Worm (Caenorhabditis elegans) whole organism, late embryonic: ENCODE results near the gene F40G12.5.

Source experiments
- C08G9.2 ChIP-seq: sonication (generic microtip); optimal IDR thresholded peaks from 2 replicates; lab custom pipeline; 2016; ENCODE audit warnings: mild to moderate bottlenecking, missing genetic modification characterization, moderate library complexity, missing compliant biosample characterization
- K02D7.2 ChIP-seq: sonication (generic microtip); optimal IDR thresholded peaks from 2 replicates; lab custom pipeline; 2017; ENCODE audit warnings: mild to moderate bottlenecking, missing genetic modification characterization, missing compliant biosample characterization
- K09A11.1 ChIP-seq: sonication (generic microtip); optimal IDR thresholded peaks from 2 replicates; lab custom pipeline; 2017; ENCODE audit warnings: antibody characterized with exemption, mild to moderate bottlenecking, missing genetic modification characterization, missing compliant biosample characterization; ENCODE audit not compliant: insufficient read depth
- T23F11.4 ChIP-seq: fragments of 200-800 bp; sonication (Bioruptor generic); optimal IDR thresholded peaks from 2 replicates; lab custom pipeline; 2018; ENCODE audit warnings: mild to moderate bottlenecking, missing genetic modification characterization, missing compliant biosample characterization
- Y22D7AL.16 ChIP-seq: sonication (generic microtip); optimal IDR thresholded peaks from 2 replicates; lab custom pipeline; 2016; ENCODE audit warnings: missing genetic modification characterization, missing compliant biosample characterization
- ama-1 ChIP-seq: fragments of 150-350 bp; optimal IDR thresholded peaks from 2 replicates; lab custom pipeline; 2014
- ceh-18 ChIP-seq: sonication (generic microtip); optimal IDR thresholded peaks from 2 replicates; lab custom pipeline; 2016; ENCODE audit warnings: missing genetic modification characterization, missing compliant biosample characterization
- ceh-22 ChIP-seq: sonication (generic microtip); optimal IDR thresholded peaks from 2 replicates; lab custom pipeline; 2017; ENCODE audit warnings: missing biosample characterization, missing genetic modification characterization
- ceh-24 ChIP-seq: sonication (generic microtip); optimal IDR thresholded peaks from 2 replicates; lab custom pipeline; 2016; ENCODE audit warnings: mild to moderate bottlenecking, missing genetic modification characterization, missing compliant biosample characterization
- ceh-34 ChIP-seq: sonication (generic microtip); optimal IDR thresholded peaks from 2 replicates; lab custom pipeline; 2016; ENCODE audit warnings: mild to moderate bottlenecking, missing genetic modification characterization, missing compliant biosample characterization
- ceh-45 ChIP-seq: fragments of 200-800 bp; sonication (Bioruptor generic); IDR thresholded peaks from 2 replicates; pipeline ENCODE4 v1.3.6; 2022; ENCODE audit warnings: missing genetic modification reagents, missing genetic modification characterization, missing compliant biosample characterization
- ceh-6 ChIP-seq: fragments of 200-800 bp; sonication (Bioruptor generic); optimal IDR thresholded peaks from 2 replicates; lab custom pipeline; 2018; ENCODE audit warnings: mild to moderate bottlenecking, missing genetic modification characterization, missing compliant biosample characterization
- ceh-9 ChIP-seq: sonication (generic microtip); optimal IDR thresholded peaks from 2 replicates; lab custom pipeline; 2016; ENCODE audit warnings: mild to moderate bottlenecking, missing genetic modification characterization, inconsistent platforms, missing compliant biosample characterization
- che-1 ChIP-seq: sonication (generic microtip); optimal IDR thresholded peaks from 2 replicates; lab custom pipeline; 2016; ENCODE audit warnings: mild to moderate bottlenecking, missing genetic modification characterization, missing compliant biosample characterization
- dve-1 ChIP-seq: sonication (generic microtip); optimal IDR thresholded peaks from 2 replicates; lab custom pipeline; 2017; ENCODE audit warnings: antibody characterized with exemption, mild to moderate bottlenecking, missing genetic modification characterization, missing compliant biosample characterization
- elt-2 ChIP-seq: sonication (generic microtip); optimal IDR thresholded peaks from 2 replicates; lab custom pipeline; 2016; ENCODE audit warnings: missing genetic modification reagents, missing genetic modification characterization, missing compliant biosample characterization
- elt-4 ChIP-seq: sonication (generic microtip); optimal IDR thresholded peaks from 2 replicates; lab custom pipeline; 2016; ENCODE audit warnings: missing genetic modification characterization, missing compliant biosample characterization
- hlh-13 ChIP-seq: fragments of 200-800 bp; sonication (Bioruptor generic); optimal IDR thresholded peaks from 2 replicates; lab custom pipeline; 2018; ENCODE audit warnings: mild to moderate bottlenecking, missing genetic modification characterization, missing compliant biosample characterization
- hlh-15 ChIP-seq: sonication (generic microtip); optimal IDR thresholded peaks from 2 replicates; lab custom pipeline; 2016; ENCODE audit warnings: missing genetic modification characterization, missing compliant biosample characterization
- hlh-6 ChIP-seq: sonication (generic microtip); optimal IDR thresholded peaks from 2 replicates; lab custom pipeline; 2016; ENCODE audit warnings: missing genotype, missing genetic modification characterization, missing compliant biosample characterization
- lim-6 ChIP-seq: sonication (generic microtip); optimal IDR thresholded peaks from 2 replicates; lab custom pipeline; 2016; ENCODE audit warnings: missing genetic modification characterization, missing compliant biosample characterization
- lin-11 ChIP-seq: fragments of 200-800 bp; sonication (Bioruptor generic); optimal IDR thresholded peaks from 2 replicates; lab custom pipeline; 2018; ENCODE audit warnings: mild to moderate bottlenecking, missing genetic modification characterization, missing compliant biosample characterization
- madf-2 ChIP-seq: sonication (generic microtip); optimal IDR thresholded peaks from 2 replicates; lab custom pipeline; 2017; ENCODE audit warnings: missing genetic modification characterization, missing compliant biosample characterization
- odd-2 ChIP-seq: sonication (generic microtip); optimal IDR thresholded peaks from 2 replicates; lab custom pipeline; 2017; ENCODE audit warnings: antibody characterized with exemption, mild to moderate bottlenecking, missing genetic modification characterization, missing compliant biosample characterization
- pha-4 ChIP-seq: fragments of 150-350 bp; optimal IDR thresholded peaks from 2 replicates; lab custom pipeline; 2018; ENCODE audit warnings: missing biosample characterization, missing genetic modification reagents, missing genetic modification characterization
- pros-1 ChIP-seq: fragments of 150-350 bp; optimal IDR thresholded peaks from 2 replicates; lab custom pipeline; 2014; ENCODE audit warnings: missing biosample characterization, missing genetic modification reagents, missing genetic modification characterization
- rnt-1 ChIP-seq: sonication (generic microtip); optimal IDR thresholded peaks from 2 replicates; lab custom pipeline; 2016; ENCODE audit warnings: missing genetic modification characterization, missing compliant biosample characterization
- sdc-2 ChIP-seq: sonication (generic microtip); optimal IDR thresholded peaks from 2 replicates; lab custom pipeline; 2016; ENCODE audit warnings: missing genotype, missing genetic modification characterization, missing compliant biosample characterization
- sox-2 ChIP-seq: fragments of 200-800 bp; sonication (Bioruptor generic); IDR thresholded peaks from 2 replicates; pipeline ENCODE4 v1.3.6; 2022; ENCODE audit warnings: missing genetic modification reagents, missing genetic modification characterization, missing compliant biosample characterization
- ttx-3 ChIP-seq: sonication (generic microtip); optimal IDR thresholded peaks from 2 replicates; lab custom pipeline; 2016; ENCODE audit warnings: missing genetic modification reagents, missing genetic modification characterization, missing compliant biosample characterization
- unc-3 ChIP-seq, 2 experiments: fragments of 200-800 bp in 1 of 2; sonication (Bioruptor generic) in 1 of 2; sonication (generic microtip) in 1 of 2; conservative IDR thresholded peaks in 1 of 2; optimal IDR thresholded peaks in 1 of 2; 2 replicates each; pipeline versions ENCODE4 v1.3.6 to Lab custom; 2016 to 2022; ENCODE audit warnings: missing compliant biosample characterization in 2 of 2, missing genetic modification characterization in 2 of 2, missing genetic modification reagents in 1 of 2
- unc-42 ChIP-seq: sonication (generic microtip); optimal IDR thresholded peaks from 2 replicates; lab custom pipeline; 2016; ENCODE audit warnings: missing genotype, missing genetic modification characterization, missing compliant biosample characterization
- unc-86 ChIP-seq: sonication (generic microtip); optimal IDR thresholded peaks from 2 replicates; lab custom pipeline; 2016; ENCODE audit warnings: missing genetic modification characterization, missing compliant biosample characterization
- zip-5 ChIP-seq: sonication (generic microtip); optimal IDR thresholded peaks from 2 replicates; lab custom pipeline; 2016; ENCODE audit warnings: missing genetic modification characterization, missing compliant biosample characterization
- ztf-16 ChIP-seq: sonication (generic microtip); optimal IDR thresholded peaks from 2 replicates; lab custom pipeline; 2017; ENCODE audit warnings: missing genetic modification characterization, missing compliant biosample characterization

Gene F40G12.5

ce11 chrV:14231656-14232055 is 39.0 kb downstream of the F40G12.5 start:
- no peak for TF ChIP-seq lin-11
- no peak for TF ChIP-seq ceh-9 (tag; lab: Kevin White, UChicago)
- no peak for TF ChIP-seq hlh-6 (tag; lab: Kevin White, UChicago)
- no peak for TF ChIP-seq T23F11.4 (GFP tag; lab: Kevin White, UChicago)
- TF ChIP-seq ztf-16 (tag; lab: Kevin White, UChicago) = no peak
- no peak for TF ChIP-seq ttx-3 (tag; lab: Kevin White, UChicago)
- no peak for TF ChIP-seq elt-2 (tag; lab: Kevin White, UChicago)
- TF ChIP-seq Y22D7AL.16 (tag; lab: Kevin White, UChicago) = no peak
- TF ChIP-seq rnt-1 = no peak
- TF ChIP-seq pros-1 = no peak
- TF ChIP-seq ceh-45 (GFP tag; lab: Robert Waterston, UW) = no peak
- no peak for TF ChIP-seq unc-42 (tag; lab: Kevin White, UChicago)
- TF ChIP-seq hlh-13 = no peak
- TF ChIP-seq ceh-22 (tag; lab: Kevin White, UChicago) = no peak
- TF ChIP-seq ceh-24 (tag; lab: Kevin White, UChicago) = no peak
- TF ChIP-seq ama-1 (lab: Kevin White, UChicago) = no peak
- no peak for TF ChIP-seq C08G9.2 (tag; lab: Kevin White, UChicago)
- TF ChIP-seq odd-2 (tag; lab: Kevin White, UChicago) = no peak
- TF ChIP-seq, all 69 proteins: peak for 0

- TF ChIP-seq ceh-34 (tag; lab: Kevin White, UChicago) = no peak
- TF ChIP-seq, all 69 proteins: peak for 0
Observed at ce11 chrV:14230788-14231583, 39.6 kb downstream of the F40G12.5 start.

ce11 chrV:14226373-14226772 is 44.3 kb downstream of the F40G12.5 start, which contains the start of gene nep-21:
nep-21 (minus strand) TSS chrV:14226473.
- no peak for TF ChIP-seq madf-2 (tag; lab: Kevin White, UChicago)
- TF ChIP-seq hlh-13 = no peak
- TF ChIP-seq ceh-6 (GFP tag; lab: Kevin White, UChicago) = no peak
- no peak for TF ChIP-seq unc-3 (GFP tag; conservative IDR thresholded peaks at IDR 0.05; lab: Robert Waterston, UW)
- TF ChIP-seq unc-3 (tag; optimal IDR thresholded peaks at IDR 0.05; lab: Kevin White, UChicago) = no peak
- no peak for TF ChIP-seq che-1 (tag; lab: Kevin White, UChicago)

- TF ChIP-seq elt-4 (no peak), lin-11 (no peak), ttx-3 (tag; lab: Kevin White, UChicago) (no peak), odd-2 (tag; lab: Kevin White, UChicago) (no peak), K02D7.2 (no peak), ama-1 (lab: Kevin White, UChicago) (no peak), pha-4 (tag; lab: Kevin White, UChicago) (no peak), ceh-18 (tag; lab: Kevin White, UChicago) (no peak), sox-2 (GFP tag; lab: Robert Waterston, UW) (no peak), ceh-22 (tag; lab: Kevin White, UChicago) (no peak), unc-42 (tag; lab: Kevin White, UChicago) (no peak), dve-1 (tag; lab: Kevin White, UChicago) (no peak), zip-5 (no peak), K09A11.1 (tag; lab: Kevin White, UChicago) (no peak), hlh-15 (no peak), madf-2 (tag; lab: Kevin White, UChicago) (no peak), unc-86 (tag; lab: Kevin White, UChicago) (no peak), sdc-2 (tag; lab: Kevin White, UChicago) (no peak), lim-6 (tag; lab: Kevin White, UChicago) (no peak)
Observed at ce11 chrV:14223141-14223540, 47.5 kb downstream of the F40G12.5 start.
